Fruit fly (Drosophila melanogaster): ENCODE measurements around the gene lmgB.
A peak's percentile ranks its signal among the peaks of the same experiment; 100 is the strongest.

The lmgB gene

dm6 chr2L:8574947-8575346 lies 46.5 kb upstream of the lmgB start (continued):
- no peak for TF ChIP-seq Lpt (GFP tag; optimal IDR thresholded peaks at IDR 0.05)
- TF ChIP-seq Dbx (GFP tag; IDR thresholded peaks at IDR 0.05): no peak
- peak; percentile 91 for TF ChIP-seq nmo (GFP tag; optimal IDR thresholded peaks at IDR 0.05)
- peak; percentile 93 for TF ChIP-seq dmrt11E (tag; optimal IDR thresholded peaks at IDR 0.05)
- no peak for TF ChIP-seq btn (GFP tag; optimal IDR thresholded peaks at IDR 0.05)
- TF ChIP-seq CG14441 (GFP tag; IDR thresholded peaks at IDR 0.05): peak; percentile 84
- TF ChIP-seq CG5180 (GFP tag; optimal IDR thresholded peaks at IDR 0.05): peak; percentile 66
- TF ChIP-seq ash1 (GFP tag; optimal IDR thresholded peaks at IDR 0.05): no peak
- no peak for TF ChIP-seq shn (GFP tag; optimal IDR thresholded peaks at IDR 0.05)
- TF ChIP-seq Side (GFP tag; optimal IDR thresholded peaks at IDR 0.05): peak; percentile 2
- TF ChIP-seq CG1603 (tag; optimal IDR thresholded peaks at IDR 0.05): peak; percentile 90
- TF ChIP-seq CG32767 (GFP tag; IDR thresholded peaks at IDR 0.05): peak; percentile 82
- TF ChIP-seq GATAe (GFP tag; conservative IDR thresholded peaks at IDR 0.05): no peak
- peak; percentile 82 for TF ChIP-seq sob (GFP tag; IDR thresholded peaks at IDR 0.05)
- TF ChIP-seq Scr (GFP tag; IDR thresholded peaks at IDR 0.05; ENCODE audit: partially characterized antibody): no peak
- TF ChIP-seq NFAT (GFP tag; IDR thresholded peaks at IDR 0.05): 0 out of 2 replicates have a peak, but pooled peaks have one; percentile 22
- TF ChIP-seq CG10979 (tag; optimal IDR thresholded peaks at IDR 0.05): peak; percentile 92
- TF ChIP-seq p53 (GFP tag; optimal IDR thresholded peaks at IDR 0.05): no peak
- TF ChIP-seq gce (GFP tag; IDR thresholded peaks at IDR 0.05): peak; percentile 93
- TF ChIP-seq TFAM (GFP tag; optimal IDR thresholded peaks at IDR 0.05): peak; percentile 65
- TF ChIP-seq CG6765 (GFP tag; optimal IDR thresholded peaks at IDR 0.05): no peak
- no peak for TF ChIP-seq CG34224 (GFP tag; IDR thresholded peaks at IDR 0.05; ENCODE audit: partially characterized antibody)
- peak; percentile 98 for TF ChIP-seq Xrp1 (GFP tag; IDR thresholded peaks at IDR 0.05)
- peak; percentile 47; the same call in 1 of the 2 replicates for TF ChIP-seq CG9215 (GFP tag; IDR thresholded peaks at IDR 0.05)
- peak; percentile 73 for TF ChIP-seq Rx (GFP tag; IDR thresholded peaks at IDR 0.05)
- TF ChIP-seq Drgx (GFP tag; IDR thresholded peaks at IDR 0.05): peak; percentile 95
- TF ChIP-seq dysf (GFP tag; IDR thresholded peaks at IDR 0.05): peak; percentile 85
- TF ChIP-seq Meics (GFP tag; optimal IDR thresholded peaks at IDR 0.05): peak; percentile 62
- no peak for TF ChIP-seq hth (optimal IDR thresholded peaks at IDR 0.05)
- no peak for TF ChIP-seq CG1832 (GFP tag; optimal IDR thresholded peaks at IDR 0.05)
- peak; percentile 74 for TF ChIP-seq Fer3 (tag; optimal IDR thresholded peaks at IDR 0.05)
- TF ChIP-seq CG6654 (GFP tag; optimal IDR thresholded peaks at IDR 0.05): peak; percentile 71
- no peak for TF ChIP-seq CG6175 (GFP tag; IDR thresholded peaks at IDR 0.05)
- TF ChIP-seq tup (GFP tag; optimal IDR thresholded peaks at IDR 0.05): peak; percentile 56
- TF ChIP-seq CG8388 (GFP tag; optimal IDR thresholded peaks at IDR 0.05): peak; percentile 90
- TF ChIP-seq chinmo (GFP tag; IDR thresholded peaks at IDR 0.05; ENCODE audit: partially characterized antibody): no peak
- TF ChIP-seq ara (GFP tag; IDR thresholded peaks at IDR 0.05): peak; percentile 95
- peak; percentile 64 for TF ChIP-seq lilli (GFP tag; optimal IDR thresholded peaks at IDR 0.05)
- peak; percentile 28 for TF ChIP-seq CG4854 (GFP tag; optimal IDR thresholded peaks at IDR 0.05)
- TF ChIP-seq insv (GFP tag; optimal IDR thresholded peaks at IDR 0.05): no peak
- TF ChIP-seq Blimp-1 (GFP tag; optimal IDR thresholded peaks at IDR 0.05): peak; percentile 92
- TF ChIP-seq tap (tag; optimal IDR thresholded peaks at IDR 0.05): peak; percentile 87
- peak; percentile 73 for TF ChIP-seq slbo (GFP tag; IDR thresholded peaks at IDR 0.05)
- peak; percentile 85 for TF ChIP-seq sim (GFP tag; IDR thresholded peaks at IDR 0.05)
- TF ChIP-seq CG17612 (GFP tag; IDR thresholded peaks at IDR 0.05): peak; percentile 48; the same call in 1 of the 2 replicates
- peak; percentile 84 for TF ChIP-seq CG2202 (tag; optimal IDR thresholded peaks at IDR 0.05)
- peak; percentile 13 for TF ChIP-seq CG9797 (GFP tag; optimal IDR thresholded peaks at IDR 0.05)
- TF ChIP-seq CG14667 (GFP tag; IDR thresholded peaks at IDR 0.05): peak; percentile 85
- TF ChIP-seq CG8281 (tag; optimal IDR thresholded peaks at IDR 0.05): peak; percentile 66
- no peak for TF ChIP-seq HLH54F (GFP tag; optimal IDR thresholded peaks at IDR 0.05)
- TF ChIP-seq fd64A (GFP tag; optimal IDR thresholded peaks at IDR 0.05): peak; percentile 73
- TF ChIP-seq Gsc (GFP tag; IDR thresholded peaks at IDR 0.05): peak; percentile 79
